Worm (Caenorhabditis elegans) whole organism, early embryonic: ENCODE measurements around the gene faah-2.

Source experiments
- B0310.2 ChIP-seq: sonication (generic microtip); optimal IDR thresholded peaks from 2 replicates; lab custom pipeline; 2016; ENCODE audit warnings: mild to moderate bottlenecking, missing genetic modification characterization, missing compliant biosample characterization
- F13C5.2 ChIP-seq: sonication (generic microtip); optimal IDR thresholded peaks from 2 replicates; lab custom pipeline; 2017; ENCODE audit warnings: mild to moderate bottlenecking, missing genetic modification characterization, inconsistent platforms, missing compliant biosample characterization
- aly-1 ChIP-seq: sonication (generic microtip); optimal IDR thresholded peaks from 2 replicates; lab custom pipeline; 2016; ENCODE audit warnings: missing genetic modification characterization, missing compliant biosample characterization
- ama-1 ChIP-seq: fragments of 150-350 bp; optimal IDR thresholded peaks from 2 replicates; lab custom pipeline; 2014
- ceh-13 ChIP-seq: fragments of 200-800 bp; sonication (Bioruptor generic); optimal IDR thresholded peaks from 2 replicates; lab custom pipeline; 2018; ENCODE audit warnings: mild to moderate bottlenecking, missing genetic modification characterization, missing compliant biosample characterization
- ceh-36 ChIP-seq: sonication (generic microtip); optimal IDR thresholded peaks from 2 replicates; lab custom pipeline; 2016; ENCODE audit warnings: missing genetic modification characterization, inconsistent platforms, missing compliant biosample characterization
- ets-7 ChIP-seq: sonication (generic microtip); optimal IDR thresholded peaks from 2 replicates; lab custom pipeline; 2016; ENCODE audit warnings: missing genotype, missing genetic modification characterization, missing compliant biosample characterization
- flt-1 ChIP-seq: fragments of 200-800 bp; sonication (Bioruptor generic); IDR thresholded peaks from 2 replicates; pipeline ENCODE4 v1.3.6; 2022; ENCODE audit warnings: missing genetic modification characterization, missing compliant biosample characterization
- hmbx-1 ChIP-seq: sonication (generic microtip); optimal IDR thresholded peaks from 2 replicates; lab custom pipeline; 2016; ENCODE audit warnings: mild to moderate bottlenecking, missing genetic modification characterization, missing compliant biosample characterization
- hmg-4 ChIP-seq: fragments of 200-800 bp; sonication (Bioruptor generic); optimal IDR thresholded peaks from 2 replicates; lab custom pipeline; 2018; ENCODE audit warnings: mild to moderate bottlenecking, missing genetic modification characterization, missing compliant biosample characterization
- hnd-1 ChIP-seq: sonication (generic microtip); optimal IDR thresholded peaks from 2 replicates; lab custom pipeline; 2016; ENCODE audit warnings: missing genetic modification characterization, missing compliant biosample characterization
- pes-1 ChIP-seq: fragments of 200-800 bp; sonication (Bioruptor generic); IDR thresholded peaks from 2 replicates; pipeline ENCODE4 v1.3.6; 2022; ENCODE audit warnings: missing genetic modification reagents, missing genetic modification characterization, missing compliant biosample characterization
- scrt-1 ChIP-seq: fragments of 200-800 bp; sonication (Bioruptor generic); IDR thresholded peaks from 2 replicates; pipeline ENCODE4 v1.3.6; 2022; ENCODE audit warnings: missing genetic modification characterization, missing compliant biosample characterization
- sea-1 ChIP-seq: fragments of 200-800 bp; sonication (Bioruptor generic); conservative IDR thresholded peaks from 2 replicates; pipeline ENCODE4 v1.3.6; 2022; ENCODE audit warnings: missing genetic modification characterization, missing compliant biosample characterization
- tbx-11 ChIP-seq: fragments of 200-800 bp; sonication (Bioruptor generic); IDR thresholded peaks from 2 replicates; pipeline ENCODE4 v1.3.6; 2022; ENCODE audit warnings: missing genetic modification characterization, missing compliant biosample characterization
- tbx-37 ChIP-seq: fragments of 200-800 bp; sonication (Bioruptor generic); conservative IDR thresholded peaks from 2 replicates; pipeline ENCODE4 v1.3.6; 2022; ENCODE audit warnings: missing genetic modification reagents, missing genetic modification characterization, missing compliant biosample characterization
- tra-4 ChIP-seq: sonication (generic microtip); optimal IDR thresholded peaks from 2 replicates; lab custom pipeline; 2017; ENCODE audit warnings: missing genetic modification characterization, missing compliant biosample characterization

The faah-2 gene

DNA sequence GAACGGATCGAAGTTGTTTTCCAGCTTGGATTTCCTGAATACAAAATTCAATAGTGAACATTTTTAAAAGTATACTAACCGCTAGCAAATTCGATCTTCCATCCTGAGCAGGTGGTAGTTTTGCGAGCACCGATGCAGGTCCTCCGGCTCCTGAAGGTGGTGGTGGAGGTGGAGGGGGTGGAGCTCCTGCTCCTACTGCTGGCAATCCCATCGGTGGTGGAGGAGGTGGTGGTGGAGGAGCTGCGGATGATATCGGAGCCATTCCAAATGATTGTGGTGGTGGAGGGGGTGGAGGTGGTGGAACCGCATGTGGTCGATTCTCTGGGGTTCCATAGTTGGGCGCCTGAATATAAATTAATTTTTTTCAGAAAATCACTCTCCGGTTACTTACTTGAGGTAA, 37.4 kb downstream of the faah-2 start:
- TF ChIP-seq sea-1 (GFP tag; lab: Robert Waterston, UW): 0 out of 2 replicates have a peak, but pooled peaks have one; percentile 32
- TF ChIP-seq aly-1 (tag; lab: Kevin White, UChicago): no peak

- no peak for TF ChIP-seq flt-1 (GFP tag; lab: Robert Waterston, UW)
- no peak for TF ChIP-seq aly-1 (tag; lab: Kevin White, UChicago)
- TF ChIP-seq tbx-11 (GFP tag; lab: Robert Waterston, UW): no peak
- no peak for TF ChIP-seq sea-1 (GFP tag; lab: Robert Waterston, UW)
- TF ChIP-seq tbx-37 (GFP tag; lab: Robert Waterston, UW): no peak
- no peak for TF ChIP-seq hnd-1 (tag; lab: Kevin White, UChicago)
- TF ChIP-seq pes-1 (GFP tag; lab: Robert Waterston, UW): no peak
These were observed 40.6 kb downstream of the faah-2 start for ce11 chrIV:8192878-8193277.

- TF ChIP-seq hmg-4 (no peak), tbx-37 (GFP tag; lab: Robert Waterston, UW) (no peak), ets-7 (tag; lab: Kevin White, UChicago) (no peak), aly-1 (tag; lab: Kevin White, UChicago) (no peak), ceh-13 (no peak), hmbx-1 (tag; lab: Kevin White, UChicago) (no peak), pes-1 (GFP tag; lab: Robert Waterston, UW) (no peak), sea-1 (GFP tag; lab: Robert Waterston, UW) (no peak), B0310.2 (tag; lab: Kevin White, UChicago) (no peak), ama-1 (no peak), ceh-36 (tag; lab: Kevin White, UChicago) (no peak)
These were observed 46.6 kb downstream of the faah-2 start, which contains the start of gene wsp-1 for ce11 chrIV:8198851-8199250. TSS of gene wsp-1 (minus strand) at chrIV:8198951.

- TF ChIP-seq flt-1 (GFP tag; lab: Robert Waterston, UW): no peak
- no peak for TF ChIP-seq B0310.2 (tag; lab: Kevin White, UChicago)
- TF ChIP-seq ama-1: no peak
- no peak for TF ChIP-seq scrt-1 (GFP tag; lab: Robert Waterston, UW)
- no peak for TF ChIP-seq ceh-36 (tag; lab: Kevin White, UChicago)
- no peak for TF ChIP-seq pes-1 (GFP tag; lab: Robert Waterston, UW)
- no peak for TF ChIP-seq aly-1 (tag; lab: Kevin White, UChicago)
- TF ChIP-seq tbx-11 (GFP tag; lab: Robert Waterston, UW): no peak
- no peak for TF ChIP-seq hmbx-1 (tag; lab: Kevin White, UChicago)
- TF ChIP-seq tbx-37 (GFP tag; lab: Robert Waterston, UW): no peak
- TF ChIP-seq ceh-13: no peak
- TF ChIP-seq hmg-4: no peak
- no peak for TF ChIP-seq tra-4 (tag; lab: Kevin White, UChicago)
These were observed 47.0 kb downstream of the faah-2 start for ce11 chrIV:8199274-8199673.

ce11 chrIV:8199824-8200223, 47.6 kb downstream of the faah-2 start:
- TF ChIP-seq hnd-1 (tag; lab: Kevin White, UChicago) (no peak), tbx-37 (GFP tag; lab: Robert Waterston, UW) (no peak), pes-1 (GFP tag; lab: Robert Waterston, UW) (no peak), hmg-4 (no peak), tra-4 (tag; lab: Kevin White, UChicago) (no peak), F13C5.2 (tag; lab: Kevin White, UChicago) (no peak), scrt-1 (GFP tag; lab: Robert Waterston, UW) (no peak), hmbx-1 (tag; lab: Kevin White, UChicago) (no peak), flt-1 (GFP tag; lab: Robert Waterston, UW) (no peak), ets-7 (tag; lab: Kevin White, UChicago) (no peak)

- no peak for TF ChIP-seq sea-1 (GFP tag; lab: Robert Waterston, UW)
- TF ChIP-seq hmbx-1 (tag; lab: Kevin White, UChicago): no peak
- TF ChIP-seq F13C5.2 (tag; lab: Kevin White, UChicago): no peak
These were observed 48.9 kb downstream of the faah-2 start, which contains the start of gene glrx-22 for ce11 chrIV:8201133-8201532. TSS of gene glrx-22 (minus strand) at chrIV:8201233.

DNA sequence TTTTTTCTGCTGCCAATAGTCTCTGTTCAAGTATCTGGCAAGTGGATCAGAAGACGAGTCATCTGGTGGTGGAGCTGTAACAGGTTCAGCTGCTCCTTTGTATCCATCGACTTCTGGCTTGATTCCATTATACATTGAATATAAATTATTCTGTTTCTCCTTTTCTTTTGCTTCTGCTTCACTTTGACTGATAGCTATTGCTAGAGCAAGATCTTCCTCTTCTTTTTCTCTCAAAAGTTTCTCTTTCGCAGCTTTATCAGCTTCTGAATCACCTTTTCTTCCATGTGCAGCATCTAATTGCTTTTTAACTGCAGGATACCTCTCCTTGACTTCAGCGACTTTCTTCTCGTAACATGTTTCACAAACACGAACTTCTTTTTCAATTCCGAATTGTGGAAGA, 51.3 kb downstream of the faah-2 start:
- TF ChIP-seq scrt-1 (GFP tag; lab: Robert Waterston, UW) (no peak), tra-4 (tag; lab: Kevin White, UChicago) (no peak), B0310.2 (tag; lab: Kevin White, UChicago) (no peak), aly-1 (tag; lab: Kevin White, UChicago) (no peak), sea-1 (GFP tag; lab: Robert Waterston, UW) (no peak), ets-7 (tag; lab: Kevin White, UChicago) (no peak), flt-1 (GFP tag; lab: Robert Waterston, UW) (no peak), pes-1 (GFP tag; lab: Robert Waterston, UW) (no peak), hmbx-1 (tag; lab: Kevin White, UChicago) (no peak), ceh-36 (tag; lab: Kevin White, UChicago) (no peak), hnd-1 (tag; lab: Kevin White, UChicago) (no peak), ceh-13 (no peak)
